Worm (Caenorhabditis elegans) whole organism, L4 larva: ENCODE results near the gene gsy-1.

ENCODE experiments used
- F26F4.8 ChIP-seq: fragments of 200-800 bp; sonication (Bioruptor generic); conservative IDR thresholded peaks from 2 replicates; pipeline ENCODE4 v1.3.6; 2022; ENCODE audit warnings: missing genetic modification characterization, missing compliant biosample characterization
- Y105C5A.15 ChIP-seq: fragments of 200-800 bp; sonication (Bioruptor generic); IDR thresholded peaks from 2 replicates; pipeline ENCODE4 v1.3.6; 2022; ENCODE audit warnings: missing genetic modification characterization, missing compliant biosample characterization
- Y48G9A.11 ChIP-seq: fragments of 200-800 bp; sonication (Bioruptor generic); IDR thresholded peaks from 2 replicates; pipeline ENCODE4 v1.3.6; 2022; ENCODE audit warnings: missing genetic modification reagents, missing genetic modification characterization, missing compliant biosample characterization
- ZK337.2 ChIP-seq: fragments of 200-800 bp; sonication (Bioruptor generic); IDR thresholded peaks from 2 replicates; pipeline ENCODE4 v1.3.6; 2022; ENCODE audit warnings: missing genetic modification reagents, missing genetic modification characterization, missing compliant biosample characterization
- ZK546.5 ChIP-seq, 2 experiments: sonication (generic microtip); optimal IDR thresholded peaks; 2 replicates each; lab custom pipeline; 2017; ENCODE audit warnings: missing biosample characterization in 2 of 2, missing genetic modification characterization in 2 of 2
- aha-1 ChIP-seq: fragments of 150-350 bp; peaks from one replicate; lab custom pipeline; 2014; ENCODE audit warnings: missing biosample characterization, missing genetic modification characterization
- aly-2 ChIP-seq: sonication (generic microtip); optimal IDR thresholded peaks from 2 replicates; lab custom pipeline; 2018; ENCODE audit warnings: missing biosample characterization, missing genetic modification characterization
- ama-1 ChIP-seq: fragments of 150-350 bp; optimal IDR thresholded peaks from 2 replicates; lab custom pipeline; 2014; ENCODE audit warnings: inconsistent platforms, mixed read lengths
- ceh-20 ChIP-seq: fragments of 200-800 bp; sonication (Bioruptor generic); IDR thresholded peaks from 2 replicates; pipeline ENCODE4 v1.3.6; 2022; ENCODE audit warnings: missing genetic modification reagents, missing genetic modification characterization, missing compliant biosample characterization
- ceh-32 ChIP-seq: sonication (generic microtip); optimal IDR thresholded peaks from 2 replicates; lab custom pipeline; 2016; ENCODE audit warnings: mild to moderate bottlenecking, missing genetic modification characterization, missing compliant biosample characterization; ENCODE audit not compliant: poor library complexity
- ceh-44 ChIP-seq: fragments of 200-800 bp; sonication (Bioruptor generic); IDR thresholded peaks from 2 replicates; pipeline ENCODE4 v1.3.6; 2022; ENCODE audit warnings: missing genetic modification reagents, missing genetic modification characterization, missing compliant biosample characterization
- ceh-82 ChIP-seq: sonication (generic microtip); optimal IDR thresholded peaks from 2 replicates; lab custom pipeline; 2017; ENCODE audit warnings: missing biosample characterization, missing genetic modification characterization
- ces-1 ChIP-seq: fragments of 150-350 bp; sonication (generic microtip); optimal IDR thresholded peaks from 4 replicates; lab custom pipeline; 2014; ENCODE audit warnings: missing biosample characterization, missing genetic modification reagents, missing genetic modification characterization
- daf-16 ChIP-seq, 3 experiments: sonication (generic microtip); optimal IDR thresholded peaks; 2 replicates each; lab custom pipeline; 2016 to 2017; ENCODE audit warnings: missing genetic modification characterization in 3 of 3, missing genetic modification reagents in 3 of 3, mild to moderate bottlenecking in 2 of 3, missing compliant biosample characterization in 2 of 3, missing biosample characterization in 1 of 3, moderate library complexity in 1 of 3
- daf-19 ChIP-seq: fragments of 200-800 bp; sonication (Bioruptor generic); conservative IDR thresholded peaks from 2 replicates; pipeline ENCODE4 v1.3.6; 2022; ENCODE audit warnings: missing genetic modification characterization, missing compliant biosample characterization
- dmd-6 ChIP-seq: fragments of 200-800 bp; sonication (Bioruptor generic); IDR thresholded peaks from 2 replicates; pipeline ENCODE4 v1.3.6; 2022; ENCODE audit warnings: missing genetic modification reagents, missing genetic modification characterization, missing compliant biosample characterization
- dmd-9 ChIP-seq: fragments of 200-800 bp; sonication (Bioruptor generic); IDR thresholded peaks from 2 replicates; pipeline ENCODE4 v1.3.6; 2022; ENCODE audit warnings: missing genetic modification reagents, missing genetic modification characterization, missing compliant biosample characterization
- dpl-1 ChIP-seq: fragments of 150-350 bp; optimal IDR thresholded peaks from 2 replicates; lab custom pipeline; 2014; ENCODE audit warnings: missing biosample characterization, missing genetic modification reagents, missing genetic modification characterization
- dve-1 ChIP-seq: sonication (generic microtip); optimal IDR thresholded peaks from 2 replicates; lab custom pipeline; 2017; ENCODE audit warnings: antibody characterized with exemption, mild to moderate bottlenecking, missing genetic modification characterization, missing compliant biosample characterization; ENCODE audit not compliant: insufficient read depth
- egl-43 ChIP-seq: fragments of 200-800 bp; sonication (Bioruptor generic); IDR thresholded peaks from 2 replicates; pipeline ENCODE4 v1.3.6; 2022; ENCODE audit warnings: missing genetic modification reagents, missing genetic modification characterization, missing compliant biosample characterization
- gei-8 ChIP-seq: fragments of 200-800 bp; sonication (Bioruptor generic); optimal IDR thresholded peaks from 2 replicates; lab custom pipeline; 2018; ENCODE audit warnings: mild to moderate bottlenecking, missing genetic modification characterization, missing compliant biosample characterization
- hif-1 ChIP-seq, 2 experiments: sonication (generic microtip); optimal IDR thresholded peaks; 2 replicates each; lab custom pipeline; 2016 to 2017; ENCODE audit warnings: missing compliant biosample characterization in 2 of 2, missing genetic modification characterization in 2 of 2, missing genetic modification reagents in 2 of 2, missing genotype in 2 of 2, mild to moderate bottlenecking in 1 of 2
- jun-1 ChIP-seq: fragments of 150-350 bp; optimal IDR thresholded peaks from 2 replicates; lab custom pipeline; 2014; ENCODE audit warnings: missing biosample characterization, missing genetic modification reagents, missing genetic modification characterization
- lin-1 ChIP-seq: fragments of 200-800 bp; sonication (Bioruptor generic); IDR thresholded peaks from 2 replicates; pipeline ENCODE4 v1.3.6; 2022; ENCODE audit warnings: missing genetic modification reagents, missing genetic modification characterization, missing compliant biosample characterization
- lin-13 ChIP-seq: fragments of 150-350 bp; optimal IDR thresholded peaks from 2 replicates; lab custom pipeline; 2014; ENCODE audit warnings: missing biosample characterization, missing genetic modification reagents, missing genetic modification characterization
- lin-38 ChIP-seq: fragments of 200-800 bp; sonication (Bioruptor generic); IDR thresholded peaks from 2 replicates; pipeline ENCODE4 v1.3.6; 2022; ENCODE audit warnings: missing genetic modification reagents, missing genetic modification characterization, missing compliant biosample characterization
- lin-39 ChIP-seq: fragments of 150-350 bp; optimal IDR thresholded peaks from 2 replicates; lab custom pipeline; 2014; ENCODE audit warnings: missing biosample characterization, missing genetic modification reagents, missing genetic modification characterization
- lsy-2 ChIP-seq, 2 experiments: fragments of 150-350 bp in 1 of 2; sonication (generic microtip) in 1 of 2; optimal IDR thresholded peaks; 2 replicates each; lab custom pipeline; 2014 to 2017; ENCODE audit warnings: missing biosample characterization in 2 of 2, missing genetic modification characterization in 2 of 2
- madf-9 ChIP-seq: fragments of 200-800 bp; sonication (Bioruptor generic); conservative IDR thresholded peaks from 2 replicates; pipeline ENCODE4 v1.3.6; 2022; ENCODE audit warnings: missing genetic modification reagents, missing genetic modification characterization, missing compliant biosample characterization
- mep-1 ChIP-seq: fragments of 150-350 bp; sonication (generic microtip); optimal IDR thresholded peaks from 3 replicates; lab custom pipeline; 2014; ENCODE audit warnings: missing biosample characterization, missing genetic modification characterization
- mes-2 ChIP-seq: sonication (generic microtip); optimal IDR thresholded peaks from 2 replicates; lab custom pipeline; 2016; ENCODE audit warnings: missing genotype, mild to moderate bottlenecking, missing genetic modification characterization, missing compliant biosample characterization; ENCODE audit not compliant: poor library complexity, severe bottlenecking
- nhr-25 ChIP-seq: sonication (generic microtip); optimal IDR thresholded peaks from 2 replicates; lab custom pipeline; 2017; ENCODE audit warnings: missing genetic modification characterization, mild to moderate bottlenecking, missing compliant biosample characterization, antibody characterized with exemption, moderate library complexity, borderline replicate concordance; ENCODE audit not compliant: insufficient read depth
- nhr-41 ChIP-seq: fragments of 200-800 bp; sonication (Bioruptor generic); IDR thresholded peaks from 2 replicates; pipeline ENCODE4 v1.3.6; 2022; ENCODE audit warnings: missing genetic modification reagents, missing genetic modification characterization, missing compliant biosample characterization
- nhr-42 ChIP-seq: fragments of 200-800 bp; sonication (Bioruptor generic); IDR thresholded peaks from 2 replicates; pipeline ENCODE4 v1.3.6; 2022; ENCODE audit warnings: missing genetic modification characterization, missing compliant biosample characterization
- nhr-48 ChIP-seq: sonication (generic microtip); optimal IDR thresholded peaks from 2 replicates; lab custom pipeline; 2016; ENCODE audit warnings: mild to moderate bottlenecking, missing genetic modification characterization, missing compliant biosample characterization
- nhr-76 ChIP-seq: fragments of 150-350 bp; optimal IDR thresholded peaks from 2 replicates; lab custom pipeline; 2014; ENCODE audit warnings: missing biosample characterization, missing genetic modification characterization
- nhr-77 ChIP-seq: fragments of 150-350 bp; optimal IDR thresholded peaks from 2 replicates; lab custom pipeline; 2014; ENCODE audit warnings: missing biosample characterization, missing genetic modification characterization
- php-3 ChIP-seq: fragments of 200-800 bp; sonication (Bioruptor generic); IDR thresholded peaks from 2 replicates; pipeline ENCODE4 v1.3.6; 2022; ENCODE audit warnings: missing genetic modification reagents, missing genetic modification characterization, missing compliant biosample characterization
- rbr-2 ChIP-seq: sonication (generic microtip); optimal IDR thresholded peaks from 2 replicates; lab custom pipeline; 2016; ENCODE audit warnings: missing genotype, missing genetic modification characterization, missing compliant biosample characterization
- set-16 ChIP-seq: fragments of 200-800 bp; sonication (Bioruptor generic); IDR thresholded peaks from 2 replicates; pipeline ENCODE4 v1.3.6; 2022; ENCODE audit warnings: missing genetic modification reagents, missing genetic modification characterization, missing compliant biosample characterization
- skn-1 ChIP-seq: fragments of 150-350 bp; optimal IDR thresholded peaks from 2 replicates; lab custom pipeline; 2014; ENCODE audit warnings: missing biosample characterization, missing genetic modification characterization
- snpc-1.2 ChIP-seq: fragments of 200-800 bp; sonication (Bioruptor generic); IDR thresholded peaks from 2 replicates; pipeline ENCODE4 v1.3.6; 2022; ENCODE audit warnings: missing genetic modification reagents, missing genetic modification characterization, missing compliant biosample characterization
- tra-1 ChIP-seq: fragments of 200-800 bp; sonication (Bioruptor generic); IDR thresholded peaks from 2 replicates; pipeline ENCODE4 v1.3.6; 2022; ENCODE audit warnings: missing genetic modification reagents, missing genetic modification characterization, missing compliant biosample characterization
- unc-130 ChIP-seq: sonication (generic microtip); optimal IDR thresholded peaks from 2 replicates; lab custom pipeline; 2016; ENCODE audit warnings: missing genetic modification reagents, missing genetic modification characterization, missing compliant biosample characterization
- unc-62 ChIP-seq, 3 experiments: fragments of 150-350 bp in 1 of 3; sonication (generic microtip); optimal IDR thresholded peaks in 2 of 3; peaks in 1 of 3; 1 replicate in 1 of 3; 2 replicates in 2 of 3; lab custom pipeline; 2014 to 2017; ENCODE audit warnings: missing biosample characterization in 3 of 3, missing genetic modification characterization in 3 of 3, missing genetic modification reagents in 3 of 3, missing genotype in 1 of 3
- vab-7 ChIP-seq: fragments of 200-800 bp; sonication (Bioruptor generic); IDR thresholded peaks from 2 replicates; pipeline ENCODE4 v1.3.6; 2022; ENCODE audit warnings: missing genetic modification reagents, missing genetic modification characterization, missing compliant biosample characterization
- ztf-11 ChIP-seq: fragments of 150-350 bp; optimal IDR thresholded peaks from 2 replicates; lab custom pipeline; 2014; ENCODE audit warnings: missing biosample characterization, missing genetic modification characterization
- ztf-7 ChIP-seq: fragments of 150-350 bp; optimal IDR thresholded peaks from 2 replicates; lab custom pipeline; 2014; ENCODE audit warnings: missing biosample characterization, missing genetic modification characterization

Gene gsy-1

DNA sequence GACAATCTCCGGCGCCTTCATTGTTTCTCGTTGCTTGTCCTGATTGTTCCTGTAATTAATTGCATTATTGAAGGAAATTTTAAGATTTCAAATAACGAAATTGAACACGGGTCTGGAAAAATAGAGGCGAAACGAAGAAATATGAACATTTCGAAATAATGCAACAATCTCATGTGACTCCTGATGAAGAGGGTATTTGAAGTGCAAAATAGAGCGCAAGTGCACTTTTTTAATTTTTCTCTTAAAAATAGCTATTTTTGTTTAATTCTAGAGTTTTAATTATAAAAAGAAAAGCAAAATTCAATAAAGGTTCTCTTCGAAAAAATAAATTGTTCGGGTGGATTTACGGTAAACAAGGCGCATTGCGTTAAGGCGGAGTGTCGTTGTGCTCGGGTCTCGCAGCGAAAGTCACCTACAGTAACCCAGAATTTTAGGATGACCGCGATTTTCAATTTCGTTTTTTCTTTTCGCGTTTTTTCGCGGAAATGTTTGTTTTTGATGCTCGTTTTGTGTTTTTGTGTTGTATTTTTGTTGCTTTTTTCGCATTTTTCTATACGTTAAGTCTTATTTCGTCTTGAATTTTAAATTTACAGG lies 41.1 kb upstream of the gsy-1 start, which contains the start of the genes F58G1.2 and wago-4 (continued):
- TF ChIP-seq snpc-1.2 (GFP tag; lab: Robert Waterston, UW) (no peak), tra-1 (GFP tag; lab: Robert Waterston, UW) (no peak), madf-9 (GFP tag; lab: Robert Waterston, UW) (no peak), nhr-77 (no peak), ama-1 (lab: Kevin White, UChicago) (no peak), set-16 (GFP tag; lab: Robert Waterston, UW) (no peak), gei-8 (GFP tag; lab: Kevin White, UChicago) (no peak), lin-13 (GFP tag; lab: Kevin White, UChicago) (peak; percentile 34), ceh-32 (tag; lab: Kevin White, UChicago) (no peak), nhr-25 (tag; lab: Kevin White, UChicago) (no peak), lin-39 (no peak), lsy-2 (tag; optimal IDR thresholded peaks at IDR 0.05; lab: Kevin White, UChicago) (peak in 1 of 2 experiments; percentile 87), vab-7 (no peak), egl-43 (GFP tag; lab: Robert Waterston, UW) (no peak), daf-16 (GFP tag; optimal IDR thresholded peaks at IDR 0.05; lab: Kevin White, UChicago) (no peak), daf-16 (tag; optimal IDR thresholded peaks at IDR 0.05; lab: Kevin White, UChicago) (no peak), aha-1 (tag; lab: Kevin White, UChicago) (no peak), lin-1 (no peak), dmd-9 (no peak)
- TF ChIP-seq, all 104 proteins: peak for 7

DNA sequence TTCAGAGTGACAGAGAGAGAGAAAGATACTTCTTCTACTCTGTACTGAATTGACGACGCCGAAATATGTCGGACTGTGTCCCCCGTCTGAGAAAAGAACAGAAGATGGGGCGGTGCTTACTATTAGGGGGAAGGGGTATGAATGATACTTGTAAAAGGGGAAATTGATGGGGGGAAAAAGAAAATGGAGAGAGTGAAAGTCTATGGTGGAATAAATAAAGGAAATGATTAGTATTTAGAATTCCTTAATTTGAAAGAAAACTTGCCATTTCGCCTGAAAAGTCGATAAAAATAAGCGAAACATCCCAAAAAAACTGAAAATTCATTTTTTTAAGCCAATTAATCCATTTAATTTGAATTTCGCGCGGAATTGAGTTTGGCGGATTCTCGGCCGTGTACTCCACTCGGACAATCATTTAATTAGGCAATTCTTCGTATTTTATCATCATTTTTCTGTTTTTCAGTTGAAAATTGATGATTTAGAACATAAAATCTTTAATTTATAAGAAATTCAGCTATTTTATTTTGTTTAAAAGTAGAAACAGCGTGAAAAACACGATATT lies 36.7 kb upstream of the gsy-1 start, which contains the start of gene F35C5.12:
Gene F35C5.12 (minus strand): TSS at position 51 of the 562 bp plus-strand sequence.
- TF ChIP-seq php-3 (no peak), nhr-41 (GFP tag; lab: Robert Waterston, UW) (no peak), dmd-6 (no peak), ceh-82 (tag; lab: Kevin White, UChicago) (no peak), ZK337.2 (peak; percentile 50; the same call in 1 of the 2 replicates), ztf-11 (tag; lab: Kevin White, UChicago) (no peak), ZK546.5 (tag; optimal IDR thresholded peaks at IDR 0.05; lab: Kevin White, UChicago) (no peak), skn-1 (tag; lab: Kevin White, UChicago) (no peak), lin-38 (no peak), dve-1 (peak; percentile 12), F26F4.8 (GFP tag; lab: Robert Waterston, UW) (no peak), ceh-20 (GFP tag; lab: Robert Waterston, UW) (no peak), nhr-76 (no peak), jun-1 (tag; lab: Kevin White, UChicago) (no peak), ceh-44 (GFP tag; lab: Robert Waterston, UW) (0 out of 2 replicates have a peak, but pooled peaks have one; percentile 34), gei-8 (GFP tag; lab: Kevin White, UChicago) (no peak), Y105C5A.15 (no peak), unc-130 (peak; percentile 36), dpl-1 (GFP tag; lab: Kevin White, UChicago) (peak; percentile 93), unc-62 (GFP tag; optimal IDR thresholded peaks at IDR 0.05 in 1 of 2; lab: Kevin White, UChicago) (no peak), unc-62 (tag; optimal IDR thresholded peaks at IDR 0.05; lab: Kevin White, UChicago) (no peak), mep-1 (tag; lab: Kevin White, UChicago) (no peak), ces-1 (GFP tag; lab: Kevin White, UChicago) (no peak), daf-19 (GFP tag; lab: Robert Waterston, UW) (no peak), mes-2 (tag; lab: Kevin White, UChicago) (peak; percentile 96), ztf-7 (tag; lab: Kevin White, UChicago) (no peak), nhr-42 (GFP tag; lab: Robert Waterston, UW) (no peak), rbr-2 (tag; lab: Kevin White, UChicago) (no peak), nhr-48 (tag; lab: Kevin White, UChicago) (no peak), aly-2 (no peak), Y48G9A.11 (GFP tag; lab: Robert Waterston, UW) (peak; percentile 85), hif-1 (tag; optimal IDR thresholded peaks at IDR 0.05; lab: Kevin White, UChicago) (peak in 1 of 2 experiments; percentile 57)
